Fruit fly (Drosophila melanogaster): Measurements from ENCODE around the gene mamo.
A peak's percentile ranks its signal among the peaks of the same experiment; 100 is the strongest.

The mamo gene

dm6 chrX:13814058-13814457 is 176.3 kb downstream of the mamo start:
- TF ChIP-seq CG6689 (GFP tag; IDR thresholded peaks at IDR 0.05) (no peak), tna (GFP tag; IDR thresholded peaks at IDR 0.05; ENCODE audit: partially characterized antibody) (no peak), fu2 (GFP tag; optimal IDR thresholded peaks at IDR 0.05) (no peak), Nf-YC (tag; optimal IDR thresholded peaks at IDR 0.05) (no peak), fd3F (GFP tag; optimal IDR thresholded peaks at IDR 0.05) (no peak), vvl (GFP tag; IDR thresholded peaks at IDR 0.05) (no peak), Hsf (GFP tag; optimal IDR thresholded peaks at IDR 0.05) (no peak), GATAe (GFP tag; conservative IDR thresholded peaks at IDR 0.05) (no peak), Usf (GFP tag; optimal IDR thresholded peaks at IDR 0.05) (no peak), da (GFP tag; optimal IDR thresholded peaks at IDR 0.05) (no peak), ranshi (GFP tag; IDR thresholded peaks at IDR 0.05) (no peak), cwo (GFP tag; optimal IDR thresholded peaks at IDR 0.05) (no peak), Dip2 (GFP tag; IDR thresholded peaks at IDR 0.05) (no peak), CG4707 (GFP tag; optimal IDR thresholded peaks at IDR 0.05) (no peak), CG3281 (GFP tag; optimal IDR thresholded peaks at IDR 0.05) (no peak), CG14667 (GFP tag; IDR thresholded peaks at IDR 0.05) (no peak), Fer1 (GFP tag; optimal IDR thresholded peaks at IDR 0.05) (no peak)

- no peak for TF ChIP-seq CG32767 (GFP tag; IDR thresholded peaks at IDR 0.05)
- no peak for TF ChIP-seq CG17328 (GFP tag; IDR thresholded peaks at IDR 0.05)
- no peak for TF ChIP-seq NfI (GFP tag; optimal IDR thresholded peaks at IDR 0.05)
- no peak for TF ChIP-seq CG12942 (GFP tag; optimal IDR thresholded peaks at IDR 0.05)
- TF ChIP-seq CG9797 (GFP tag; optimal IDR thresholded peaks at IDR 0.05), result peak; percentile 7
- TF ChIP-seq Taf1 (GFP tag; IDR thresholded peaks at IDR 0.05), result no peak
- TF ChIP-seq psq (GFP tag; optimal IDR thresholded peaks at IDR 0.05), result no peak
- TF ChIP-seq br (optimal IDR thresholded peaks at IDR 0.05), result no peak
- no peak for TF ChIP-seq CG13624 (GFP tag; optimal IDR thresholded peaks at IDR 0.05)
- TF ChIP-seq Scr (GFP tag; IDR thresholded peaks at IDR 0.05; ENCODE audit: partially characterized antibody), result peak; percentile 59
- TF ChIP-seq CG11695 (GFP tag; IDR thresholded peaks at IDR 0.05), result no peak
- TF ChIP-seq CG11093 (GFP tag; IDR thresholded peaks at IDR 0.05), result no peak
- no peak for TF ChIP-seq vvl (GFP tag; IDR thresholded peaks at IDR 0.05)
- no peak for TF ChIP-seq Hmx (GFP tag; optimal IDR thresholded peaks at IDR 0.05)
- TF ChIP-seq Sry-δ (GFP tag; optimal IDR thresholded peaks at IDR 0.05), result peak; percentile 43
- peak; percentile 18 for TF ChIP-seq YL-1 (GFP tag; optimal IDR thresholded peaks at IDR 0.05)
- no peak for TF ChIP-seq al (GFP tag; IDR thresholded peaks at IDR 0.05)
- no peak for TF ChIP-seq CG11723 (GFP tag; optimal IDR thresholded peaks at IDR 0.05)
- no peak for TF ChIP-seq D (optimal IDR thresholded peaks at IDR 0.05)
- no peak for TF ChIP-seq D (GFP tag; optimal IDR thresholded peaks at IDR 0.05)
- TF ChIP-seq tap (tag; optimal IDR thresholded peaks at IDR 0.05), result no peak
- TF ChIP-seq Awh (GFP tag; IDR thresholded peaks at IDR 0.05), result no peak
- peak; percentile 43 for TF ChIP-seq stwl (tag; optimal IDR thresholded peaks at IDR 0.05)
- no peak for TF ChIP-seq CG4617 (GFP tag; optimal IDR thresholded peaks at IDR 0.05; ENCODE audit: borderline replicate concordance)
- TF ChIP-seq CG3407 (GFP tag; optimal IDR thresholded peaks at IDR 0.05), result no peak
- TF ChIP-seq BEAF-32 (GFP tag; optimal IDR thresholded peaks at IDR 0.05), result peak; percentile 70
- TF ChIP-seq Gug (GFP tag; IDR thresholded peaks at IDR 0.05), result no peak
- TF ChIP-seq Antp (GFP tag; optimal IDR thresholded peaks at IDR 0.05), result no peak
- TF ChIP-seq tgo (GFP tag; IDR thresholded peaks at IDR 0.05), result no peak
- TF ChIP-seq Dip3 (GFP tag; optimal IDR thresholded peaks at IDR 0.05), result no peak
- TF ChIP-seq mld (GFP tag; IDR thresholded peaks at IDR 0.05; ENCODE audit: partially characterized antibody), result 0 out of 3 replicates have a peak, but pooled peaks have one; percentile 56
- no peak for TF ChIP-seq ash1 (GFP tag; optimal IDR thresholded peaks at IDR 0.05)
- no peak for TF ChIP-seq Optix (GFP tag; IDR thresholded peaks at IDR 0.05)
- no peak for TF ChIP-seq CG4328 (GFP tag; optimal IDR thresholded peaks at IDR 0.05)
- TF ChIP-seq fu2 (GFP tag; optimal IDR thresholded peaks at IDR 0.05), result no peak
- TF ChIP-seq CkIIα-i1 (GFP tag; IDR thresholded peaks at IDR 0.05), result no peak
- TF ChIP-seq pfk (GFP tag; optimal IDR thresholded peaks at IDR 0.05), result no peak
- TF ChIP-seq yki (optimal IDR thresholded peaks at IDR 0.05), result no peak
Observed at dm6 chrX:13811480-13811879, 178.8 kb downstream of the mamo start, which contains the start of gene CG11095. Gene CG11095 (plus strand): TSS chrX:13811684.

Measured in whole organism, embryonic.